Fruit fly (Drosophila melanogaster): ENCODE data around the gene CG12229.

dm6 chr3L:17458856-17459518 is 22.8 kb upstream of the CG12229 start:
- TF ChIP-seq CG8478 (optimal IDR thresholded peaks at IDR 0.05) (no peak), EcR (GFP tag; optimal IDR thresholded peaks at IDR 0.05) (no peak), Dll (optimal IDR thresholded peaks at IDR 0.05) (no peak), pan (optimal IDR thresholded peaks at IDR 0.05) (no peak), usp (GFP tag; optimal IDR thresholded peaks at IDR 0.05) (no peak)
